Fruit fly (Drosophila melanogaster) whole organism, prepupa: Measurements from ENCODE around the gene CG14247.

Source experiments
- CG11294 ChIP-seq: fragments of 200-800 bp; sonication (Bioruptor generic); IDR thresholded peaks from 2 replicates; pipeline ENCODE4 v1.3.6; 2022; ENCODE audit warnings: missing biosample characterization, missing genetic modification characterization
- CG16779 ChIP-seq: fragments of 200-800 bp; sonication (Bioruptor generic); optimal IDR thresholded peaks from 3 replicates; lab custom pipeline; 2017; ENCODE audit warnings: missing biosample characterization, mild to moderate bottlenecking, missing genetic modification characterization
- CG31627 ChIP-seq: fragments of 200-800 bp; sonication (Bioruptor generic); optimal IDR thresholded peaks from 3 replicates; lab custom pipeline; 2016; ENCODE audit warnings: missing biosample characterization, missing genetic modification characterization
- CG8319 ChIP-seq: fragments of 200-800 bp; sonication (Bioruptor generic); optimal IDR thresholded peaks from 3 replicates; lab custom pipeline; 2016; ENCODE audit warnings: missing biosample characterization, missing genetic modification characterization
- CG9139 ChIP-seq: fragments of 200-800 bp; sonication (Bioruptor generic); optimal IDR thresholded peaks from 3 replicates; lab custom pipeline; 2017; ENCODE audit warnings: missing biosample characterization, mild to moderate bottlenecking, missing genetic modification characterization
- Ets21C ChIP-seq: fragments of 200-800 bp; sonication (Bioruptor generic); optimal IDR thresholded peaks from 3 replicates; lab custom pipeline; 2016; ENCODE audit warnings: missing biosample characterization, missing genetic modification characterization
- Gug ChIP-seq: fragments of 200-800 bp; sonication (Bioruptor generic); IDR thresholded peaks from 2 replicates; pipeline ENCODE4 v1.3.6; 2022; ENCODE audit warnings: missing biosample characterization, missing genetic modification characterization
- Hr38 ChIP-seq: sonication (Bioruptor generic); optimal IDR thresholded peaks from 2 replicates; lab custom pipeline; 2016; ENCODE audit warnings: missing biosample characterization, missing genetic modification characterization
- Sox102F ChIP-seq: fragments of 200-800 bp; sonication (Bioruptor generic); optimal IDR thresholded peaks from 2 replicates; lab custom pipeline; 2016; ENCODE audit warnings: missing biosample characterization, mild to moderate bottlenecking, missing genetic modification characterization
- esn ChIP-seq: fragments of 200-800 bp; sonication (Bioruptor generic); optimal IDR thresholded peaks from 2 replicates; lab custom pipeline; 2016; ENCODE audit warnings: missing biosample characterization, mild to moderate bottlenecking, missing genetic modification characterization, moderate library complexity
- fkh ChIP-seq: fragments of 200-800 bp; sonication (Bioruptor generic); optimal IDR thresholded peaks from 3 replicates; lab custom pipeline; 2017; ENCODE audit warnings: missing biosample characterization, mild to moderate bottlenecking, missing genetic modification characterization, moderate library complexity
- pdm3 ChIP-seq: fragments of 200-800 bp; sonication (Bioruptor generic); optimal IDR thresholded peaks from 3 replicates; lab custom pipeline; 2016; ENCODE audit warnings: missing biosample characterization, missing genetic modification characterization

- TF ChIP-seq Hr38 (GFP tag; lab: Kevin White, UChicago) (no peak), Gug (GFP tag; lab: Robert Waterston, UW) (no peak), esn (GFP tag; lab: Kevin White, UChicago) (no peak), CG9139 (GFP tag; lab: Kevin White, UChicago) (no peak), CG16779 (tag; lab: Kevin White, UChicago) (no peak), Sox102F (GFP tag; lab: Kevin White, UChicago) (no peak), pdm3 (GFP tag; lab: Kevin White, UChicago) (no peak), CG31627 (GFP tag; lab: Kevin White, UChicago) (no peak), CG11294 (GFP tag; lab: Robert Waterston, UW) (no peak), fkh (GFP tag; lab: Kevin White, UChicago) (no peak), CG8319 (no peak), Ets21C (GFP tag; lab: Kevin White, UChicago) (no peak)
Measured at dm6 chr3R:26693490-26693889, 43.9 kb upstream of the CG14247 start, which contains the start of gene TwdlQ.
